Fruit fly (Drosophila melanogaster): ENCODE data around the gene CCHa2.

The CCHa2 gene

dm6 chr3R:13395133-13395532, at the start of gene CCHa2:
CCHa2 (minus strand) TSS chr3R:13395197.
- TF ChIP-seq CG17801 (GFP tag; optimal IDR thresholded peaks at IDR 0.05; ENCODE audit: partially characterized antibody), result no peak

dm6 chr3R:13441703-13442102, 46.7 kb upstream of the CCHa2 start:
- no peak for TF ChIP-seq CG17801 (GFP tag; optimal IDR thresholded peaks at IDR 0.05; ENCODE audit: partially characterized antibody)

dm6 chr3R:13435836-13436235, 40.8 kb upstream of the CCHa2 start:
- no peak for TF ChIP-seq CG17801 (GFP tag; optimal IDR thresholded peaks at IDR 0.05; ENCODE audit: partially characterized antibody)

dm6 chr3R:13434325-13435168, 39.5 kb upstream of the CCHa2 start, which contains the start of gene yrt:
yrt (minus strand) TSS chr3R:13434984.
- TF ChIP-seq CG17801 (GFP tag; optimal IDR thresholded peaks at IDR 0.05; ENCODE audit: partially characterized antibody), result no peak

- peak; percentile 95 for TF ChIP-seq CG17801 (GFP tag; optimal IDR thresholded peaks at IDR 0.05; ENCODE audit: partially characterized antibody)
Measured at dm6 chr3R:13433623-13434022, 38.6 kb upstream of the CCHa2 start.

- no peak for TF ChIP-seq CG17801 (GFP tag; optimal IDR thresholded peaks at IDR 0.05; ENCODE audit: partially characterized antibody)
Measured at dm6 chr3R:13428341-13429040, 33.5 kb upstream of the CCHa2 start.

dm6 chr3R:13425470-13426033, 30.6 kb upstream of the CCHa2 start, which contains the start of gene Act87E:
Act87E (plus strand) TSS chr3R:13425983.
- TF ChIP-seq CG17801 (GFP tag; optimal IDR thresholded peaks at IDR 0.05; ENCODE audit: partially characterized antibody), result no peak

- no peak for TF ChIP-seq CG17801 (GFP tag; optimal IDR thresholded peaks at IDR 0.05; ENCODE audit: partially characterized antibody)
Measured at dm6 chr3R:13422178-13422577, 27.2 kb upstream of the CCHa2 start.

- no peak for TF ChIP-seq CG17801 (GFP tag; optimal IDR thresholded peaks at IDR 0.05; ENCODE audit: partially characterized antibody)
Measured at dm6 chr3R:13419979-13420378, 25.0 kb upstream of the CCHa2 start, which contains the start of gene Ir87a. Ir87a (plus strand) TSS chr3R:13420279.

dm6 chr3R:13417067-13417595, 22.1 kb upstream of the CCHa2 start:
- no peak for TF ChIP-seq CG17801 (GFP tag; optimal IDR thresholded peaks at IDR 0.05; ENCODE audit: partially characterized antibody)

dm6 chr3R:13415186-13415585, 20.2 kb upstream of the CCHa2 start, which contains the start of gene yellow-e:
yellow-e (minus strand) TSS chr3R:13415286.
- no peak for TF ChIP-seq CG17801 (GFP tag; optimal IDR thresholded peaks at IDR 0.05; ENCODE audit: partially characterized antibody)

- no peak for TF ChIP-seq CG17801 (GFP tag; optimal IDR thresholded peaks at IDR 0.05; ENCODE audit: partially characterized antibody)
Measured at dm6 chr3R:13412704-13413103, 17.7 kb upstream of the CCHa2 start.

dm6 chr3R:13406898-13407297, 11.9 kb upstream of the CCHa2 start, which contains the start of gene yellow-e2:
yellow-e2 (minus strand) TSS chr3R:13406998.
- TF ChIP-seq CG17801 (GFP tag; optimal IDR thresholded peaks at IDR 0.05; ENCODE audit: partially characterized antibody), result no peak

- TF ChIP-seq CG17801 (GFP tag; optimal IDR thresholded peaks at IDR 0.05; ENCODE audit: partially characterized antibody), result no peak
Measured at dm6 chr3R:13404841-13405441, 9.9 kb upstream of the CCHa2 start, which contains the start of gene yellow-e3. yellow-e3 (minus strand) TSS chr3R:13404870.

- TF ChIP-seq CG17801 (GFP tag; optimal IDR thresholded peaks at IDR 0.05; ENCODE audit: partially characterized antibody), result no peak
Measured at dm6 chr3R:13403032-13403459, 8.0 kb upstream of the CCHa2 start, which contains the start of gene Dpm3. Dpm3 (minus strand) TSS chr3R:13403051.

All from ovary, adult (tissue).